Fruit fly (Drosophila melanogaster) whole organism, wandering third instar larva: Measurements from ENCODE around the gene Lip1.

ENCODE experiments used
- CG32264 ChIP-seq: fragments of 200-800 bp; sonication (Bioruptor generic); optimal IDR thresholded peaks from 2 replicates; lab custom pipeline; 2016; ENCODE audit warnings: missing biosample characterization, missing genetic modification characterization
- CG9705 ChIP-seq: fragments of 200-800 bp; sonication (Bioruptor generic); optimal IDR thresholded peaks from 2 replicates; lab custom pipeline; 2018; ENCODE audit warnings: missing biosample characterization, mild to moderate bottlenecking, missing genetic modification characterization
- CrebA ChIP-seq: fragments of 200-800 bp; sonication (Bioruptor generic); optimal IDR thresholded peaks from 2 replicates; lab custom pipeline; 2016; ENCODE audit warnings: missing biosample characterization, mild to moderate bottlenecking, missing genetic modification characterization, borderline replicate concordance
- Dfd ChIP-seq: fragments of >200 bp; optimal IDR thresholded peaks from 2 replicates; lab custom pipeline; 2017; ENCODE audit warnings: missing biosample characterization, missing genetic modification characterization
- GATAd ChIP-seq: sonication (Bioruptor generic); optimal IDR thresholded peaks from 2 replicates; lab custom pipeline; 2016; ENCODE audit warnings: missing biosample characterization, missing genetic modification characterization
- Hnf4 ChIP-seq: fragments of 200-800 bp; sonication (Bioruptor generic); optimal IDR thresholded peaks from 2 replicates; lab custom pipeline; 2016; ENCODE audit warnings: missing biosample characterization, mild to moderate bottlenecking, missing genetic modification characterization
- Hr78 ChIP-seq: fragments of >200 bp; optimal IDR thresholded peaks from 2 replicates; lab custom pipeline; 2017; ENCODE audit warnings: missing biosample characterization, missing genetic modification characterization
- Hr83 ChIP-seq: fragments of 200-300 bp; sonication (Bioruptor generic); optimal IDR thresholded peaks from 2 replicates; lab custom pipeline; 2016; ENCODE audit warnings: missing biosample characterization, mild to moderate bottlenecking, missing genetic modification characterization, moderate library complexity; ENCODE audit not compliant: poor library complexity, severe bottlenecking
- Jra ChIP-seq: sonication (Bioruptor generic); optimal IDR thresholded peaks from 2 replicates; lab custom pipeline; 2016; ENCODE audit warnings: missing biosample characterization, missing genetic modification characterization
- Mio ChIP-seq: sonication (Bioruptor generic); optimal IDR thresholded peaks from 2 replicates; lab custom pipeline; 2016; ENCODE audit warnings: missing biosample characterization, missing genetic modification characterization
- N ChIP-seq: fragments of >200 bp; optimal IDR thresholded peaks from 2 replicates; lab custom pipeline; 2018; ENCODE audit warnings: missing biosample characterization, missing external identifiers, missing genetic modification characterization
- Rel ChIP-seq, 2 experiments: fragments of 200-800 bp; sonication (Bioruptor generic) in 1 of 2; optimal IDR thresholded peaks; 2 replicates in 1 of 2; 3 replicates in 1 of 2; lab custom pipeline; 2016 to 2019; ENCODE audit warnings: mild to moderate bottlenecking in 2 of 2, missing biosample characterization in 2 of 2, missing genetic modification characterization in 2 of 2, moderate library complexity in 1 of 2
- Sp1 ChIP-seq: fragments of 200-800 bp; sonication (Bioruptor generic); optimal IDR thresholded peaks from 3 replicates; lab custom pipeline; 2019; ENCODE audit warnings: missing biosample characterization, mild to moderate bottlenecking, missing genetic modification characterization, moderate library complexity
- Vsx2 ChIP-seq: fragments of 200-300, 225-300 bp; sonication (Bioruptor generic); optimal IDR thresholded peaks from 2 replicates; lab custom pipeline; 2018; ENCODE audit warnings: missing biosample characterization, missing genetic modification characterization; ENCODE audit not compliant: partially characterized antibody
- br ChIP-seq: fragments of 200-800 bp; sonication (Bioruptor generic); optimal IDR thresholded peaks from 2 replicates; lab custom pipeline; 2016; ENCODE audit warnings: missing biosample characterization, missing genetic modification characterization
- brk ChIP-seq: fragments of 200-800 bp; sonication (Bioruptor generic); optimal IDR thresholded peaks from 2 replicates; lab custom pipeline; 2016; ENCODE audit warnings: missing biosample characterization, mild to moderate bottlenecking, missing genetic modification characterization
- dl ChIP-seq, 2 experiments: fragments of 175-275, 200-275 bp in 1 of 2; fragments of 200-275 bp in 1 of 2; sonication (Bioruptor generic); optimal IDR thresholded peaks; lab custom pipeline; 2018; ENCODE audit warnings: mild to moderate bottlenecking in 2 of 2, missing biosample characterization in 2 of 2, missing genetic modification characterization in 2 of 2, moderate library complexity in 2 of 2; ENCODE audit not compliant: partially characterized antibody in 2 of 2, insufficient read depth in 1 of 2
- dmrt93B ChIP-seq: fragments of 200-800 bp; sonication (Bioruptor generic); optimal IDR thresholded peaks from 2 replicates; lab custom pipeline; 2018; ENCODE audit warnings: missing biosample characterization, mild to moderate bottlenecking, missing genetic modification characterization
- dsf ChIP-seq: sonication (Bioruptor generic); optimal IDR thresholded peaks from 2 replicates; lab custom pipeline; 2016; ENCODE audit warnings: missing biosample characterization, missing genetic modification characterization, borderline replicate concordance
- foxo ChIP-seq, 2 experiments: fragments of 200-800 bp; sonication (Bioruptor generic); optimal IDR thresholded peaks; 2 replicates in 1 of 2; 3 replicates in 1 of 2; lab custom pipeline; 2016 to 2017; ENCODE audit warnings: missing biosample characterization in 2 of 2, missing genetic modification characterization in 2 of 2
- fru ChIP-seq: fragments of 200-800 bp; sonication (Bioruptor generic); optimal IDR thresholded peaks from 3 replicates; lab custom pipeline; 2016; ENCODE audit warnings: missing biosample characterization, mild to moderate bottlenecking, missing genetic modification characterization
- h ChIP-seq: fragments of 200-800 bp; sonication (Bioruptor generic); optimal IDR thresholded peaks from 3 replicates; lab custom pipeline; 2016; ENCODE audit warnings: missing biosample characterization, mild to moderate bottlenecking, missing genetic modification characterization
- lola ChIP-seq: fragments of >200 bp; optimal IDR thresholded peaks from 2 replicates; lab custom pipeline; 2017; ENCODE audit warnings: missing biosample characterization, missing genetic modification characterization
- pan ChIP-seq: fragments of >200 bp; optimal IDR thresholded peaks from 2 replicates; lab custom pipeline; 2017
- psq ChIP-seq: fragments of 200-800 bp; sonication (Bioruptor generic); optimal IDR thresholded peaks from 3 replicates; lab custom pipeline; 2017; ENCODE audit warnings: missing biosample characterization, mild to moderate bottlenecking, missing genetic modification characterization, moderate library complexity
- rgr ChIP-seq: fragments of 200-800 bp; sonication (Bioruptor generic); optimal IDR thresholded peaks from 3 replicates; lab custom pipeline; 2016; ENCODE audit warnings: missing biosample characterization, mild to moderate bottlenecking, missing genetic modification characterization
- sage ChIP-seq: fragments of 200-800 bp; sonication (Bioruptor generic); optimal IDR thresholded peaks from 2 replicates; lab custom pipeline; 2016; ENCODE audit warnings: missing biosample characterization, mild to moderate bottlenecking, missing genetic modification characterization
- sv ChIP-seq: fragments of 200-800 bp; sonication (Bioruptor generic); optimal IDR thresholded peaks from 3 replicates; lab custom pipeline; 2016; ENCODE audit warnings: missing biosample characterization, missing genetic modification characterization
- tai ChIP-seq: sonication (Bioruptor generic); optimal IDR thresholded peaks from 2 replicates; lab custom pipeline; 2016; ENCODE audit warnings: missing biosample characterization, missing genetic modification characterization
- usp ChIP-seq: fragments of >200 bp; optimal IDR thresholded peaks from 2 replicates; lab custom pipeline; 2017; ENCODE audit warnings: missing biosample characterization, missing genetic modification characterization
- woc ChIP-seq: sonication (Bioruptor generic); optimal IDR thresholded peaks from 2 replicates; lab custom pipeline; 2016; ENCODE audit warnings: missing biosample characterization, mild to moderate bottlenecking, missing genetic modification characterization

Gene Lip1

DNA sequence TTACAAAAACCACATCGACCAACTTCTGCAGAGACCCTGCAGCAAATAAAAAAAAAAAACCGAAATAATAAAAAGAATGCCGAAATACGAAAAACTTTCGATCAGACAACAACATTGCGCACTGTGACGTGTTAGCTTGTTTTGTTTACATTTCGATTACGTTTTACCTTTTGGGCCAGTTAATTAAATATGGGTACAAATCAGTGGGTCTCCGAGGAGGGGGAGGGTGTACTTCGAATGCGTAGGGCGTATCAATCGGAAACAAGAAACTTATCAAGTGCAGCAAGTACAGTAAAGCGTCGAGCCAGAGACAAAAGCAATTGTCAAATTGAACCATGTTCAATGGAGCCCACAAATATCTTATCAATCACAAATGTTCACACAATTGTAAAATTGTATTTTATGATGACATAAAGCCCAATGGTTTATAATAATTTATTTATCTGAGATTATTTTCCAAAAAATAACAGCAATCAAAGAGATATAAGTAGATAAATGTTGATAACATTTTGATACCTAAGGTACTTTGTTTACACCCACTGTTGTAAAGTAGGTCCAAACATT lies at the start of gene Lip1:
Lip1 (minus strand) TSS at position 46 of the 564 bp plus-strand sequence.
- TF ChIP-seq Sp1 (no peak), h (GFP tag; lab: Kevin White, UChicago) (no peak)

DNA sequence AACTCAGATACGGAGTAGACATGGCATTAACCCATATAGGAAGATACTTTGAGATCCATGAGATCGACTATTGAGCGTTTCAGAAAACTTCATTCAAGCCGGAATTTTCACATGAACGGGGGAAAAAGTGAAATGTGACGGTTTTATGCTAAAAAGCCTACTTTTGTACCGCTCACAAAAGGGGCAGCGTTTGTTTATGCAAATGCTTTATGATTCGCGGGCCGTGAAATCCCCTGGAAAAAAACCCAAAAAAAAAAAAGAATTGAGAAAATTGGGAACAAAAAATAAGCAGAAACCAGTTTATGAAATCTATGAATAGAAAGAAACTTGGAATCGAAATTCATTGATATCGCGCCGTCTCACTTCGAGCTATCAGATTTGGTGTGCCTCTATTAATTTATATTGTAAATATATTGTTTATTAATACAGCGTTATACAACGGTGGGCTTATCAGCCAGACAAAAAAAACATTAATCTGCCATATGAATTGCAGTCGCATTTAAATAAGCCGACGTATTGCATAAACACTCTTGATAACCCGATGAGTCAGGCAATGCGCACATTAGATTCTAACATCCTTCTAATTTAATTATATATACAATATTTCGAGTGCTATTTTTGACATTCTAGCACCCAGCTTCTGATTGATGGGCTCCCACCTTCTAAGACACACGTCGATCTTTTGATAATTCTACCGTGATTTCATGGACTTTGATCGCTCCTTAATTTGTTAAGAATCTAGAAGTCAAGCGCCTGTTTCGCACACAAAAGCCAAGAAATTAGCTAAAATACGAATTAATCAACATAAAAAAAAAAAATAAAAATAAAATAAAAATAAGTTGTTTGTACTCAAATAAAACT lies 48.5 kb upstream of the Lip1 start:
- TF ChIP-seq fru (no peak), br (no peak), usp (GFP tag; lab: Kevin White, UChicago) (no peak), CrebA (GFP tag; lab: Kevin White, UChicago) (no peak), tai (GFP tag; lab: Kevin White, UChicago) (no peak), Rel (GFP tag; optimal IDR thresholded peaks at IDR 0.05; lab: Kevin White, UChicago) (no peak), Rel (tag; optimal IDR thresholded peaks at IDR 0.05; lab: Kevin White, UChicago) (no peak), foxo (GFP tag; optimal IDR thresholded peaks at IDR 0.05; lab: Kevin White, UChicago) (no peak)

DNA sequence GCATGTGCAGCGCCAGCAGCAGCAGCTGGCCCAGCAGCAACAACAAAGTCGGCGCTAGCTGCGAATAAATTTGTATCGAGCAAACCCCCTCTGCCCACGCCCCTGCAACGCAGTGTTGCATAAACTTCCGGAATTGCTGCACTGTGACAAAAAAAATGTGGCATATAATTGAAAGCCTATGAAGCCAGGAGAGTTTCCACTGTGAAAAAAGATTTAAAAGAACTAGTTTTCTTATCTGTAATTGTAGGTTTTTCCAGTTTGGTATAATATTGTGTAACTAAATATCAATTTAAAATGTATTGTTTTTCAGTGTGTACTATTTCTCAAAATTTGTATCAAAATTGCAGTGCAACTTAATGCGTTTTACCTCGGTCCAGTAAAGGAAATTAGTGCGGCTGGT lies 46.9 kb upstream of the Lip1 start:
- TF ChIP-seq Hr83 (GFP tag; lab: Kevin White, UChicago) (no peak), brk (no peak), dl (GFP tag; optimal IDR thresholded peaks at IDR 0.05; lab: Kevin White, UChicago; ENCODE audit: insufficient read depth in 1 of 2, partially characterized antibody in 2 of 2) (no peak), foxo (GFP tag; optimal IDR thresholded peaks at IDR 0.05; lab: Kevin White, UChicago) (no peak), Hnf4 (no peak), lola (no peak), sv (GFP tag; lab: Kevin White, UChicago) (no peak), pan (lab: Kevin White, UChicago) (no peak), woc (GFP tag; lab: Kevin White, UChicago) (no peak), rgr (GFP tag; lab: Kevin White, UChicago) (no peak), CG9705 (GFP tag; lab: Kevin White, UChicago) (no peak), dmrt93B (no peak), Jra (GFP tag; lab: Kevin White, UChicago) (no peak), Vsx2 (GFP tag; lab: Kevin White, UChicago) (no peak), sage (GFP tag; lab: Kevin White, UChicago) (no peak), CG32264 (no peak), Dfd (GFP tag; lab: Kevin White, UChicago) (no peak), N (no peak), dsf (GFP tag; lab: Kevin White, UChicago) (no peak)

DNA sequence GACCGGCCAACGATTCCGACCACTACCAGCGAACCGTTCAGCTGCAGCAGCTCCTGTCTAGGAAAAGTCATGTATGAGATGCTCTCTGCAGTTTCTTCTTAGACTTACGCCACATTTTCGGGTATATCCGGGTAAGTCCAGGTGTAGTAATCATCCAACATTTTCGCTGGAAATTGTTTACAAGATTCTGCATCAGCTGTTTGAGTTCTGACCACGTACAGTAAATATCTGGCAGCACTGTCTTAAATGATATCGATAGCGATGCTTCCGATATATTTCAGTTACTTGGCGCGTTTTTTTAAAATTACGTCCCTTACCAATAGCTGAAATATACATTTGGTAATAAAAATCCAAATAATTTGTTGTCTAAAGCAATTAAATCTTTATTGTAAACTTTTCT lies 42.4 kb upstream of the Lip1 start, which contains the start of gene CG6729:
CG6729 (minus strand) TSS at position 222 of the 400 bp plus-strand sequence.
- no peak for TF ChIP-seq CG9705 (GFP tag; lab: Kevin White, UChicago)
- TF ChIP-seq Mio (GFP tag; lab: Kevin White, UChicago), result no peak
- TF ChIP-seq Vsx2 (GFP tag; lab: Kevin White, UChicago), result no peak
- no peak for TF ChIP-seq Hr78 (GFP tag; lab: Kevin White, UChicago)
- TF ChIP-seq usp (GFP tag; lab: Kevin White, UChicago), result no peak
- TF ChIP-seq dl (GFP tag; optimal IDR thresholded peaks at IDR 0.05; lab: Kevin White, UChicago; ENCODE audit: insufficient read depth in 1 of 2, partially characterized antibody in 2 of 2), result no peak
- no peak for TF ChIP-seq br
- no peak for TF ChIP-seq Sp1
- no peak for TF ChIP-seq CG32264
- TF ChIP-seq foxo (GFP tag; optimal IDR thresholded peaks at IDR 0.05; lab: Kevin White, UChicago), result no peak
- TF ChIP-seq brk, result no peak
- no peak for TF ChIP-seq GATAd
- no peak for TF ChIP-seq Dfd (GFP tag; lab: Kevin White, UChicago)
- TF ChIP-seq psq, result no peak
- no peak for TF ChIP-seq Hr83 (GFP tag; lab: Kevin White, UChicago)
- no peak for TF ChIP-seq dsf (GFP tag; lab: Kevin White, UChicago)
- no peak for TF ChIP-seq pan (lab: Kevin White, UChicago)
- no peak for TF ChIP-seq fru
- TF ChIP-seq, all 38 proteins: peak for 0
